Worm (Caenorhabditis elegans) whole organism, early embryonic: ENCODE results near the gene daf-11.

Source experiments
- B0310.2 ChIP-seq: sonication (generic microtip); optimal IDR thresholded peaks from 2 replicates; lab custom pipeline; 2016; ENCODE audit warnings: mild to moderate bottlenecking, missing genetic modification characterization, missing compliant biosample characterization
- F13C5.2 ChIP-seq: sonication (generic microtip); optimal IDR thresholded peaks from 2 replicates; lab custom pipeline; 2017; ENCODE audit warnings: mild to moderate bottlenecking, missing genetic modification characterization, inconsistent platforms, missing compliant biosample characterization
- aly-1 ChIP-seq: sonication (generic microtip); optimal IDR thresholded peaks from 2 replicates; lab custom pipeline; 2016; ENCODE audit warnings: missing genetic modification characterization, missing compliant biosample characterization
- ama-1 ChIP-seq: fragments of 150-350 bp; optimal IDR thresholded peaks from 2 replicates; lab custom pipeline; 2014
- ceh-13 ChIP-seq: fragments of 200-800 bp; sonication (Bioruptor generic); optimal IDR thresholded peaks from 2 replicates; lab custom pipeline; 2018; ENCODE audit warnings: mild to moderate bottlenecking, missing genetic modification characterization, missing compliant biosample characterization
- ceh-36 ChIP-seq: sonication (generic microtip); optimal IDR thresholded peaks from 2 replicates; lab custom pipeline; 2016; ENCODE audit warnings: missing genetic modification characterization, inconsistent platforms, missing compliant biosample characterization
- ets-7 ChIP-seq: sonication (generic microtip); optimal IDR thresholded peaks from 2 replicates; lab custom pipeline; 2016; ENCODE audit warnings: missing genotype, missing genetic modification characterization, missing compliant biosample characterization
- flt-1 ChIP-seq: fragments of 200-800 bp; sonication (Bioruptor generic); IDR thresholded peaks from 2 replicates; pipeline ENCODE4 v1.3.6; 2022; ENCODE audit warnings: missing genetic modification characterization, missing compliant biosample characterization
- hmbx-1 ChIP-seq: sonication (generic microtip); optimal IDR thresholded peaks from 2 replicates; lab custom pipeline; 2016; ENCODE audit warnings: mild to moderate bottlenecking, missing genetic modification characterization, missing compliant biosample characterization
- hmg-4 ChIP-seq: fragments of 200-800 bp; sonication (Bioruptor generic); optimal IDR thresholded peaks from 2 replicates; lab custom pipeline; 2018; ENCODE audit warnings: mild to moderate bottlenecking, missing genetic modification characterization, missing compliant biosample characterization
- hnd-1 ChIP-seq: sonication (generic microtip); optimal IDR thresholded peaks from 2 replicates; lab custom pipeline; 2016; ENCODE audit warnings: missing genetic modification characterization, missing compliant biosample characterization
- pes-1 ChIP-seq: fragments of 200-800 bp; sonication (Bioruptor generic); IDR thresholded peaks from 2 replicates; pipeline ENCODE4 v1.3.6; 2022; ENCODE audit warnings: missing genetic modification reagents, missing genetic modification characterization, missing compliant biosample characterization
- scrt-1 ChIP-seq: fragments of 200-800 bp; sonication (Bioruptor generic); IDR thresholded peaks from 2 replicates; pipeline ENCODE4 v1.3.6; 2022; ENCODE audit warnings: missing genetic modification characterization, missing compliant biosample characterization
- sea-1 ChIP-seq: fragments of 200-800 bp; sonication (Bioruptor generic); conservative IDR thresholded peaks from 2 replicates; pipeline ENCODE4 v1.3.6; 2022; ENCODE audit warnings: missing genetic modification characterization, missing compliant biosample characterization
- tbx-11 ChIP-seq: fragments of 200-800 bp; sonication (Bioruptor generic); IDR thresholded peaks from 2 replicates; pipeline ENCODE4 v1.3.6; 2022; ENCODE audit warnings: missing genetic modification characterization, missing compliant biosample characterization
- tbx-37 ChIP-seq: fragments of 200-800 bp; sonication (Bioruptor generic); conservative IDR thresholded peaks from 2 replicates; pipeline ENCODE4 v1.3.6; 2022; ENCODE audit warnings: missing genetic modification reagents, missing genetic modification characterization, missing compliant biosample characterization
- tra-4 ChIP-seq: sonication (generic microtip); optimal IDR thresholded peaks from 2 replicates; lab custom pipeline; 2017; ENCODE audit warnings: missing genetic modification characterization, missing compliant biosample characterization

Gene daf-11

ce11 chrV:11711751-11712150, 14.1 kb downstream of the daf-11 start:
- TF ChIP-seq aly-1 (tag; lab: Kevin White, UChicago), result no peak
- TF ChIP-seq tbx-11, result no peak
- TF ChIP-seq flt-1 (GFP tag; lab: Robert Waterston, UW), result no peak
- no peak for TF ChIP-seq sea-1
- no peak for TF ChIP-seq ama-1 (lab: Kevin White, UChicago)
- TF ChIP-seq ceh-13, result no peak
- no peak for TF ChIP-seq tbx-37 (GFP tag; lab: Robert Waterston, UW)
- no peak for TF ChIP-seq F13C5.2 (tag; lab: Kevin White, UChicago)
- TF ChIP-seq hnd-1 (tag; lab: Kevin White, UChicago), result no peak
- no peak for TF ChIP-seq tra-4 (tag; lab: Kevin White, UChicago)

DNA sequence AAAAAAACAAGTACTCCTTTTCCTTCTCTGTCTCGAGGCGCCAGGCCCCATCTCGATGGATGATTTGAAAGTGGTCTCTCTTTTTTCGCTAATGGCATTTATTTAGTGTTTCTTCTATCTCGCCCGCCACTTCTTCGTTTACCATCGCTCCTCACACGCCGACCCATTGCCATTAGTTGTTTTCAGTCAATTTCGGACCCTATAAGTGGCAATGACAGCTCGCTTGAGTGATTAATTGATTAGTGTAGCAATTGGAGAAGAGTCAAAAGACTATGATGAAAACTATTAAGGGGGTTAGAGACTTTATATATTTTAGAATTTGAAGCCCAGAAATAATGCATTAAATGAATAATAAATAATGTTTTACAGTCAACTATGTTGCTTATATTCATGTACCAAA, 19.5 kb downstream of the daf-11 start:
- no peak for TF ChIP-seq scrt-1
- no peak for TF ChIP-seq tbx-37 (GFP tag; lab: Robert Waterston, UW)

- TF ChIP-seq F13C5.2 (tag; lab: Kevin White, UChicago) (peak; percentile 1), sea-1 (no peak)
These were observed 20.5 kb downstream of the daf-11 start, which contains the start of gene ceh-32 for ce11 chrV:11705399-11705798. TSS of gene ceh-32 (minus strand) at chrV:11705400.

ce11 chrV:11704658-11705057, 21.2 kb downstream of the daf-11 start:
- no peak for TF ChIP-seq scrt-1
- TF ChIP-seq flt-1 (GFP tag; lab: Robert Waterston, UW), result no peak
- TF ChIP-seq tra-4 (tag; lab: Kevin White, UChicago), result no peak
- TF ChIP-seq hmbx-1 (tag; lab: Kevin White, UChicago), result no peak
- TF ChIP-seq pes-1 (GFP tag; lab: Robert Waterston, UW), result no peak
- TF ChIP-seq ets-7 (tag; lab: Kevin White, UChicago), result no peak
- TF ChIP-seq aly-1 (tag; lab: Kevin White, UChicago), result no peak
- no peak for TF ChIP-seq F13C5.2 (tag; lab: Kevin White, UChicago)
- TF ChIP-seq sea-1, result no peak
- TF ChIP-seq hmg-4 (GFP tag; lab: Kevin White, UChicago), result no peak
- no peak for TF ChIP-seq ceh-13

DNA sequence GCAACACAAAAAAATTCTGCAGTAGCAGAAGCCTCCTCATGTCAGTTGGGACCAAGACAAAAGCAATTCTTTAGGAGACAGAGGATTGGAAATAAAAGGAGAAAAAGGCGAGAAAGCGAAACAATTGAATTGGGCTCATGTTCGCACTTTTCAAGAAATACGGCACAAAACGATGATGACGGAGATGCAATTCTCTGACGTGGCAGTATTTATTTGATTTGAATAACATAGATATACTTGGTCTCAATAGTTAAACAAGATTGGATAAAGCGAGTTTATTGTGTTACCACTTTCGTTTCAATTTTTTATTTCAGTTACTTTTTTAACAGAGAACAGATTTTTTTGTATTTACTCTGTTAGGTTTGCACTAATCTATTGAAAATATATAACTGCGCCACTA, 28.4 kb downstream of the daf-11 start:
- TF ChIP-seq B0310.2, result no peak
- TF ChIP-seq tra-4 (tag; lab: Kevin White, UChicago), result no peak

- TF ChIP-seq sea-1, result no peak
- TF ChIP-seq aly-1 (tag; lab: Kevin White, UChicago), result no peak
- no peak for TF ChIP-seq ama-1 (lab: Kevin White, UChicago)
- no peak for TF ChIP-seq ceh-36 (tag; lab: Kevin White, UChicago)
- no peak for TF ChIP-seq scrt-1
- no peak for TF ChIP-seq tbx-11
- TF ChIP-seq flt-1 (GFP tag; lab: Robert Waterston, UW), result no peak
- no peak for TF ChIP-seq ets-7 (tag; lab: Kevin White, UChicago)
- TF ChIP-seq hmg-4 (GFP tag; lab: Kevin White, UChicago), result no peak
- no peak for TF ChIP-seq tra-4 (tag; lab: Kevin White, UChicago)
- no peak for TF ChIP-seq F13C5.2 (tag; lab: Kevin White, UChicago)
These were observed 30.3 kb downstream of the daf-11 start, which contains the start of gene W05E10.5 for ce11 chrV:11695597-11695996. TSS of gene W05E10.5 (minus strand) at chrV:11695697.

- TF ChIP-seq B0310.2 (no peak), flt-1 (GFP tag; lab: Robert Waterston, UW) (no peak), pes-1 (GFP tag; lab: Robert Waterston, UW) (no peak), ama-1 (lab: Kevin White, UChicago) (no peak), F13C5.2 (tag; lab: Kevin White, UChicago) (no peak), scrt-1 (no peak), hnd-1 (tag; lab: Kevin White, UChicago) (no peak), aly-1 (tag; lab: Kevin White, UChicago) (no peak)
These were observed 34.3 kb downstream of the daf-11 start, which contains the start of gene W05E10.1 for ce11 chrV:11691553-11691952. TSS of gene W05E10.1 (minus strand) at chrV:11691691.

ce11 chrV:11686877-11687276, 39.0 kb downstream of the daf-11 start, which contains the start of gene W05E10.2:
TSS of gene W05E10.2 (plus strand) at chrV:11687177.
- no peak for TF ChIP-seq hnd-1 (tag; lab: Kevin White, UChicago)
- no peak for TF ChIP-seq pes-1 (GFP tag; lab: Robert Waterston, UW)
- TF ChIP-seq ceh-13, result no peak
- no peak for TF ChIP-seq tra-4 (tag; lab: Kevin White, UChicago)
- no peak for TF ChIP-seq F13C5.2 (tag; lab: Kevin White, UChicago)
- no peak for TF ChIP-seq tbx-37 (GFP tag; lab: Robert Waterston, UW)
- no peak for TF ChIP-seq scrt-1
- no peak for TF ChIP-seq flt-1 (GFP tag; lab: Robert Waterston, UW)
- TF ChIP-seq ceh-36 (tag; lab: Kevin White, UChicago), result no peak
- no peak for TF ChIP-seq B0310.2
- TF ChIP-seq hmg-4 (GFP tag; lab: Kevin White, UChicago), result no peak
- TF ChIP-seq sea-1, result no peak
- TF ChIP-seq ama-1 (lab: Kevin White, UChicago), result no peak
- TF ChIP-seq hmbx-1 (tag; lab: Kevin White, UChicago), result no peak
- TF ChIP-seq ets-7 (tag; lab: Kevin White, UChicago), result no peak
- TF ChIP-seq aly-1 (tag; lab: Kevin White, UChicago), result no peak
- no peak for TF ChIP-seq tbx-11

DNA sequence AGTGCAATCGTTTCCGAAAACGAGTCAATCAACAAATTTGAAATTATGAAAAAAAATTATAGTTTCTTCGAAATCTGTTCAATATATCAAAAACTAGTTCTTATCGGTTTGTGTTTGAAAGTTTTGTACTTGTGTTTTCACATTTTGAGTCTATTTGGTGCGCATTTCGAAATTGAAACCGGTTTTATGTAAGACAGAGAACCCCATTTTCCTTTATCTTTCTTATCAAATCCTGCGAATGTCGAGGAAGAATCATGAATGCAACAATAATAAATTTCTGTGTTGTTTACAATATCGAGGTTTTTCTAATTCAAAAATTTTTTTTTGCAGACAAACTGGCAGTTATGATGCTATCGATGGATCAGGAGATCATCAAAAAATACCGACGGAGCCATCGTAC, 43.0 kb downstream of the daf-11 start:
- TF ChIP-seq tra-4 (tag; lab: Kevin White, UChicago), result no peak
- TF ChIP-seq ama-1 (lab: Kevin White, UChicago), result no peak
- no peak for TF ChIP-seq F13C5.2 (tag; lab: Kevin White, UChicago)
